Worm (Caenorhabditis elegans): ENCODE measurements around the gene bgnt-1.2.

DNA sequence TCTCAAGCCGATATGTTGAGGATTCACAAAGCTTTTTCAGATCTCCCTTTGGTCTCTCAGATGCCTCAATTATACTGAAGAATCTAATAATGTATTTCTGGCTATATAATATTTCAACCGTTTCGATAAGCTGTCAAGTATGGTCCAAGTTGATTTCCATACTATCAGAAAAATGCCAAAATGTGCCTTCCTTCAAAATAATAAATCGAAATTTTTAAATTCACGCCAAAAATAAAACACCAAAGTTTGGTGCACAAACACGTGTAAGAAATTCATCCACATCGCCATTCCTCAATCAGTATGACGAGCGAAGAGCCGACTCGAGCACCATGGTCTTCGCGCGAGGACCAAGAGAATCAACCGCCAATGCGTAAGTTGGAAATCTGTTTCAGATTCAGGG lies 1.1 kb upstream of the bgnt-1.2 start, which contains the start of gene F22F7.11:
- TF ChIP-seq egl-27 (tag; optimal IDR thresholded peaks at IDR 0.05): no peak
- TF ChIP-seq lin-39 (tag; optimal IDR thresholded peaks at IDR 0.05): no peak
- TF ChIP-seq nhr-237 (tag; optimal IDR thresholded peaks at IDR 0.05): no peak
- no peak for TF ChIP-seq elt-1 (tag; optimal IDR thresholded peaks at IDR 0.05)
